Fruit fly (Drosophila melanogaster) Kc167 (cell line): ENCODE data around the gene CG9399.

Experiments
- Myc ChIP-seq: fragments of >200 bp; optimal IDR thresholded peaks from 2 replicates; lab custom pipeline; 2017; ENCODE audit warnings: missing external identifiers
- Sin3A ChIP-seq: fragments of >200 bp; optimal IDR thresholded peaks from 2 replicates; lab custom pipeline; 2018; ENCODE audit warnings: missing external identifiers
- h ChIP-seq: fragments of >200 bp; optimal IDR thresholded peaks from 3 replicates; lab custom pipeline; 2018; ENCODE audit warnings: missing external identifiers
- insv ChIP-seq: fragments of >200 bp; optimal IDR thresholded peaks from 3 replicates; lab custom pipeline; 2018; ENCODE audit warnings: missing external identifiers
- psq ChIP-seq: fragments of >200 bp; optimal IDR thresholded peaks from 2 replicates; lab custom pipeline; 2017; ENCODE audit warnings: missing external identifiers
- ttk ChIP-seq: sonication (Bioruptor generic); optimal IDR thresholded peaks from 2 replicates; lab custom pipeline; 2017; ENCODE audit warnings: missing external identifiers

CG9399 gene

dm6 chr3R:9601949-9602348, 27.9 kb upstream of the CG9399 start:
- no peak for TF ChIP-seq h (lab: Kevin White, UChicago)
- no peak for TF ChIP-seq insv (lab: Kevin White, UChicago)
- TF ChIP-seq Sin3A (lab: Kevin White, UChicago), result no peak
- TF ChIP-seq ttk (lab: Kevin White, UChicago), result no peak
- no peak for TF ChIP-seq Myc (lab: Kevin White, UChicago)
- no peak for TF ChIP-seq psq (lab: Kevin White, UChicago)

DNA sequence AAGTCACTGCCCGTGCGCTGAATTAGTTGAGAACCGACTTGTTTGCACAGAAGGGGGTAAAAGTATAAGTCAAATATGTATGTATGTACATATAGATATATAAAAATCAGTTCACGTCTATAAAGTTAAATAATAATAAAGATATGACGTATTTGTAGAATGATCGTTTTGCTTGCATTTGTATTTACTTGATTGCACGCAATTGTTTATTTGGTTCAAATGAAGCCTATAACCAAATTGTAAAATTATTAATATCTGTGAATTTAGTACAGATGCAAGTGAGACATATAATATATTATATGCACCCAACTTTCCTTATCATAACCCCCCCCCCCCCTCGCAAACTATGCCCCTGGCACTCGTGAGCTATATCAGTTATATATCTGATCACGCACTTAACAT, 26.5 kb upstream of the CG9399 start:
- no peak for TF ChIP-seq h (lab: Kevin White, UChicago)

- TF ChIP-seq insv (lab: Kevin White, UChicago) (no peak), ttk (lab: Kevin White, UChicago) (no peak), Myc (lab: Kevin White, UChicago) (no peak)
Observed at dm6 chr3R:9598099-9598498, 24.1 kb upstream of the CG9399 start.

DNA sequence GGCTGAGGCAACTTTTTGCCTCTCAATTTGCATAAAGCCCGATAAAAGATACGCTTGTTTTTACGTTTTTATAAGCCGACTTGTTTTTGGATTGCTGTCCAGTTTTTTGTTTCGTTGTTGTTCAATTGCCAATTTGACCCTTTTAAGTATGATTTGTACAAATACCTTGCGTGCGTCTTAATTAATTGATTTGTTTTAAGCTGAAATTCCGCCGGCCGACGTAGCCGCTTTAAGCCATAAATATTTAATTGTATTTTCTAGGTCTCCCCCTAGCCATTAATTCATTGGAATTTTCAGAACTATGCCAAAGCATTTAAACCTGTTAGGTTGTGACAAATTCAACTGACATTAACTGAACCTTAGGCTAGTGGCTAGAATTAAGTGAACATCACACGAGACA, 22.6 kb upstream of the CG9399 start:
- TF ChIP-seq Myc (lab: Kevin White, UChicago), result no peak
- TF ChIP-seq h (lab: Kevin White, UChicago), result no peak
- no peak for TF ChIP-seq Sin3A (lab: Kevin White, UChicago)
- TF ChIP-seq ttk (lab: Kevin White, UChicago), result no peak
- no peak for TF ChIP-seq insv (lab: Kevin White, UChicago)
- no peak for TF ChIP-seq psq (lab: Kevin White, UChicago)

DNA sequence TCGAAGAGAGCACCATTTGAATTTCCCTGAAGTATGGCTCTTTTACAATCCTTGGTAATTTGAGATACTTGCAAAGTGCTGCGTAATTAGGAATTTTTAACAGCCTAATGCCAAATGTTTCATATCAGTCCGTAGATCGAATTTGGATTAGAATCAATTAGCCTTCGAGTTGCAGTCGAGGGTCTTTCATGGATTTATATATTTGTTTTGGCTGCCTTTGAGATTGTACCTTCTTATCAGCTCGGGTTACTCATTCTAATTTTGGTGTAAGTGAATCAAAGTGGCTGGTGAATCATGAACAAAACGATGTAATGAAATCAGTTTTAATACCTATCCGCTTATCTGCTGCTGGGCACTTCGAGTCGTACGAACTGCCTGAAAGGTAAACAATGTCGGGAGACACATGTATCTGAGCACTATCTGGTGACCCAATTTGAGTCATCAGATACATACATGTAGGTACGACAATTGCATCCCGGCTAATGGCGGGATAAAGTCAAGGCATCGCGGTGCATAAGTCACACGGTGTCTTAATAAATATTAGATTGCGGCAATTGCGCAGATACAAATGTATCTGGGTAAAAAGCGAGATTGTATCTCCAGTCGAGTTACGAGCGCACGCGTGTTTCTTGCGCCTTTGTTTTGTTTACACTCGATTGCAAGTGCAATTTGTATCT, 21.8 kb upstream of the CG9399 start:
- TF ChIP-seq psq (lab: Kevin White, UChicago) (no peak), Sin3A (lab: Kevin White, UChicago) (no peak), h (lab: Kevin White, UChicago) (no peak), Myc (lab: Kevin White, UChicago) (no peak), insv (lab: Kevin White, UChicago) (no peak), ttk (lab: Kevin White, UChicago) (no peak)

dm6 chr3R:9594839-9595238, 20.8 kb upstream of the CG9399 start:
- TF ChIP-seq Sin3A (lab: Kevin White, UChicago), result no peak
- no peak for TF ChIP-seq ttk (lab: Kevin White, UChicago)
- no peak for TF ChIP-seq Myc (lab: Kevin White, UChicago)
- TF ChIP-seq h (lab: Kevin White, UChicago), result no peak
- TF ChIP-seq psq (lab: Kevin White, UChicago), result no peak
- TF ChIP-seq insv (lab: Kevin White, UChicago), result no peak

DNA sequence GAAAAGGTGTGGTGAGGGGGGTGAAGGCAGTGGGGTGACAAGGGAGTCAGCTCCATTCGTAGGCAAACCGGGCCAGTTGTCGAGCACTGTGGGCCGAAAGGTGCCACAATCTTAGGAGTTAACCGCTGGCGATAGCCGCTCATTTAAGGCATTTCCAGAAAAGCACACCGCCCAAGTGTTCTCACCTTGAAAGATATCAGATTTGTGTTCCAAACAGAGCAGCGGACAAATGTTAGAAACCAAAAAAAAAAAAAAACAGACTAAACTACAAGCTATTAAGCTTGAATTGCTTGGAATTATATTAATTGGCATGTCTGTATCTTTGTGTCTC, 20.2 kb upstream of the CG9399 start:
- no peak for TF ChIP-seq psq (lab: Kevin White, UChicago)
- TF ChIP-seq h (lab: Kevin White, UChicago), result no peak

DNA sequence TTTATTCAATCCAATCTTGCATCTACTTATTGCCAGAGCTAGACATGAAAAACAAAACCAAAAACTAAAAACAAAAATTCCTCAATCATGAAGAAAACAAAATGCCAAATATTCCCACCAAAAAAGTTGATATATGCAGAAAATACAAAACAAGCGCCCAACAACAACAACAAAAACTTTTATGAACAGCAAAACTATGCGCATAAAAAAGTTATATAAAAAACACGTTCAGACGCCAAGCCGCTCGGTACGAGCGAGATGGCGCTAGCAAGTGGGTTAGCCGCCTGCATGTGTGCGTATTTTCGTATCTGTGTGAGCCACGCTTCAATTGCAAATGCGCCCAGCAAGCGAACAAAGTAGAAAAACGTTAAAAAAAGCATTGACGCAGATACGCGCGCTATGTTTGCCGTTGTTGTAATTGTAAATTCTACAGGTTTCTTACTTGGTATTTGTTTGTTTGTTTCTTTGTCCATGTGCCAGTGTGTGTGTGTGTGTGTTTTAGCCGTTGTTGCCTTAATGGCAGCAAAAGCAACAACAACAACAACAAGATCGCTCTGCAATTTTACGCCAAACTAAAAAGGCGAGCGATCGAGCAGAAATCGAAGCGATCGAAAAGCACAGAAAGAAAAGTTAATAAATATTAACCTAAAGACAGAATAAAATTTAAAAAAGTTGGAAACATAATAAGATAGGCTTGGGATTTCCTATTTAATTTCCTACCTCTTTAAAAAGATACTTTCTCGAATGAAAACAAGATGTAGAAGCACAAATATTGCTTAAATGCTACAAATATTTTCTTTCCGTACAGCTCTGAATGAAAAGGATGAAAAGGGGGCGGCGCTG, 19.6 kb upstream of the CG9399 start:
- no peak for TF ChIP-seq Myc (lab: Kevin White, UChicago)
- no peak for TF ChIP-seq Sin3A (lab: Kevin White, UChicago)
- no peak for TF ChIP-seq ttk (lab: Kevin White, UChicago)
- TF ChIP-seq psq (lab: Kevin White, UChicago), result no peak
- no peak for TF ChIP-seq insv (lab: Kevin White, UChicago)
- no peak for TF ChIP-seq h (lab: Kevin White, UChicago)

dm6 chr3R:9591769-9592388, 17.9 kb upstream of the CG9399 start:
- no peak for TF ChIP-seq ttk (lab: Kevin White, UChicago)
- no peak for TF ChIP-seq Sin3A (lab: Kevin White, UChicago)
- no peak for TF ChIP-seq psq (lab: Kevin White, UChicago)
- TF ChIP-seq insv (lab: Kevin White, UChicago), result no peak
- TF ChIP-seq Myc (lab: Kevin White, UChicago), result no peak
- no peak for TF ChIP-seq h (lab: Kevin White, UChicago)

- no peak for TF ChIP-seq Myc (lab: Kevin White, UChicago)
- TF ChIP-seq h (lab: Kevin White, UChicago), result no peak
- TF ChIP-seq ttk (lab: Kevin White, UChicago), result no peak
- no peak for TF ChIP-seq psq (lab: Kevin White, UChicago)
- no peak for TF ChIP-seq insv (lab: Kevin White, UChicago)
- no peak for TF ChIP-seq Sin3A (lab: Kevin White, UChicago)
Observed at dm6 chr3R:9590952-9591532, 17.0 kb upstream of the CG9399 start, which contains the start of the genes bocks and CG8312. Gene bocks (minus strand): TSS chr3R:9591002. Gene CG8312 (plus strand): TSS chr3R:9591309.

- no peak for TF ChIP-seq ttk (lab: Kevin White, UChicago)
- TF ChIP-seq h (lab: Kevin White, UChicago), result no peak
- TF ChIP-seq Myc (lab: Kevin White, UChicago), result no peak
- TF ChIP-seq psq (lab: Kevin White, UChicago), result no peak
- no peak for TF ChIP-seq Sin3A (lab: Kevin White, UChicago)
- no peak for TF ChIP-seq insv (lab: Kevin White, UChicago)
Observed at dm6 chr3R:9586663-9587248, 12.7 kb upstream of the CG9399 start, which contains the start of gene P58IPK. Gene P58IPK (plus strand): TSS chr3R:9586942.
